Worm (Caenorhabditis elegans): ENCODE data around the gene C32D5.7.

DNA sequence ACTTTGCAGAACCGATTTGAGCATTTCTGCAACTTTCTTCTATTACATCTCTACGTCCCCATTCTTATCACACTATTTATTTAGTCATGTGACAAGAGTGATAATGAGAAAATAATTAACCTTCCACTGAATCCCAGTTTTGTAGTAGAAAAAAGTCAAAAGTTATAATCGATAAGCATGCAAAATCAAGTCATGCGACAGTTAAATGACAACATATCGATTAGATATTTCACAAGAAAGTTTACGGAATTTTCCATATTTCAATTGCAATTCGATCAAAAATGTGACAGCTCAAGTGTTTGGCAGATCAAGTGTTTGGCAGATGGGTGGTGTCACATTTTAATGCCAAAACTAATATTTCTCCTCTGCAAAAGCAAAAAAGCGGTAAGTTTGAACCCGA, 34.8 kb upstream of the C32D5.7 start:
- TF ChIP-seq W03F9.2 (tag; optimal IDR thresholded peaks at IDR 0.05) (no peak), him-1 (tag; optimal IDR thresholded peaks at IDR 0.05) (no peak), dao-5 (tag; optimal IDR thresholded peaks at IDR 0.05) (no peak)
